Worm (Caenorhabditis elegans) whole organism, L4 larva: ENCODE results near the gene txt-10.

Experiments
- F37D6.2 ChIP-seq: sonication (generic microtip); optimal IDR thresholded peaks from 2 replicates; lab custom pipeline; 2016; ENCODE audit warnings: mild to moderate bottlenecking, missing genetic modification characterization, missing compliant biosample characterization
- F44E2.7 ChIP-seq: fragments of 200-800 bp; sonication (Bioruptor generic); IDR thresholded peaks from 2 replicates; pipeline ENCODE4 v2.1.2; 2022; ENCODE audit warnings: missing genetic modification characterization, missing compliant biosample characterization
- T20F7.1 ChIP-seq: fragments of 200-800 bp; sonication (Bioruptor generic); optimal IDR thresholded peaks from 2 replicates; lab custom pipeline; 2018; ENCODE audit warnings: mild to moderate bottlenecking, missing genetic modification characterization, missing compliant biosample characterization
- T26A8.4 ChIP-seq: fragments of 200-800 bp; sonication (Bioruptor generic); IDR thresholded peaks from 2 replicates; pipeline ENCODE4 v1.3.6; 2022; ENCODE audit warnings: missing genetic modification characterization, missing compliant biosample characterization
- Y75B8A.6 ChIP-seq: fragments of 200-800 bp; sonication (Bioruptor generic); IDR thresholded peaks from 2 replicates; pipeline ENCODE4 v1.3.6; 2022; ENCODE audit warnings: missing genetic modification reagents, missing genetic modification characterization, missing compliant biosample characterization
- ZK337.2 ChIP-seq: fragments of 200-800 bp; sonication (Bioruptor generic); IDR thresholded peaks from 2 replicates; pipeline ENCODE4 v1.3.6; 2022; ENCODE audit warnings: missing genetic modification reagents, missing genetic modification characterization, missing compliant biosample characterization
- aha-1 ChIP-seq: fragments of 150-350 bp; peaks from one replicate; lab custom pipeline; 2014; ENCODE audit warnings: missing biosample characterization, missing genetic modification characterization
- ama-1 ChIP-seq: fragments of 150-350 bp; optimal IDR thresholded peaks from 2 replicates; lab custom pipeline; 2014; ENCODE audit warnings: inconsistent platforms, mixed read lengths
- arid-1 ChIP-seq: fragments of 200-800 bp; sonication (Bioruptor generic); conservative IDR thresholded peaks from 2 replicates; pipeline ENCODE4 v1.3.6; 2022; ENCODE audit warnings: missing genetic modification reagents, missing genetic modification characterization, missing compliant biosample characterization
- ceh-28 ChIP-seq: fragments of 150-350 bp; optimal IDR thresholded peaks from 2 replicates; lab custom pipeline; 2014; ENCODE audit warnings: missing biosample characterization, missing genetic modification reagents, missing genetic modification characterization
- ctbp-1 ChIP-seq: fragments of 200-800 bp; sonication (Bioruptor generic); IDR thresholded peaks from 2 replicates; pipeline ENCODE4 v1.3.6; 2022; ENCODE audit warnings: missing genetic modification reagents, missing genetic modification characterization, missing compliant biosample characterization
- daf-19 ChIP-seq: fragments of 200-800 bp; sonication (Bioruptor generic); conservative IDR thresholded peaks from 2 replicates; pipeline ENCODE4 v1.3.6; 2022; ENCODE audit warnings: missing genetic modification characterization, missing compliant biosample characterization
- daf-8 ChIP-seq: fragments of 200-800 bp; sonication (Bioruptor generic); IDR thresholded peaks from 2 replicates; pipeline ENCODE4 v1.3.6; 2022; ENCODE audit warnings: missing genetic modification characterization, missing compliant biosample characterization
- dmd-8 ChIP-seq: fragments of 200-800 bp; sonication (Bioruptor generic); IDR thresholded peaks from 2 replicates; pipeline ENCODE4 v1.3.6; 2022; ENCODE audit warnings: missing genetic modification characterization, missing compliant biosample characterization
- dpl-1 ChIP-seq: fragments of 150-350 bp; optimal IDR thresholded peaks from 2 replicates; lab custom pipeline; 2014; ENCODE audit warnings: missing biosample characterization, missing genetic modification reagents, missing genetic modification characterization
- duxl-1 ChIP-seq: sonication (generic microtip); optimal IDR thresholded peaks from 2 replicates; lab custom pipeline; 2016; ENCODE audit warnings: mild to moderate bottlenecking, missing genetic modification characterization, moderate library complexity, missing compliant biosample characterization; ENCODE audit not compliant: poor library complexity
- egl-43 ChIP-seq: fragments of 200-800 bp; sonication (Bioruptor generic); IDR thresholded peaks from 2 replicates; pipeline ENCODE4 v1.3.6; 2022; ENCODE audit warnings: missing genetic modification reagents, missing genetic modification characterization, missing compliant biosample characterization
- hif-1 ChIP-seq, 2 experiments: sonication (generic microtip); optimal IDR thresholded peaks; 2 replicates each; lab custom pipeline; 2016 to 2017; ENCODE audit warnings: missing compliant biosample characterization in 2 of 2, missing genetic modification characterization in 2 of 2, missing genetic modification reagents in 2 of 2, missing genotype in 2 of 2, mild to moderate bottlenecking in 1 of 2
- hlh-11 ChIP-seq: fragments of 200-800 bp; sonication (Bioruptor generic); optimal IDR thresholded peaks from 2 replicates; lab custom pipeline; 2018; ENCODE audit warnings: mild to moderate bottlenecking, missing genetic modification characterization, missing compliant biosample characterization
- lim-7 ChIP-seq: fragments of 200-800 bp; sonication (Bioruptor generic); IDR thresholded peaks from 2 replicates; pipeline ENCODE4 v1.3.6; 2022; ENCODE audit warnings: missing genetic modification characterization, missing compliant biosample characterization
- lin-15B ChIP-seq: fragments of 150-350 bp; sonication (generic microtip); optimal IDR thresholded peaks from 3 replicates; lab custom pipeline; 2014; ENCODE audit warnings: missing biosample characterization, missing genetic modification characterization
- lin-38 ChIP-seq: fragments of 200-800 bp; sonication (Bioruptor generic); IDR thresholded peaks from 2 replicates; pipeline ENCODE4 v1.3.6; 2022; ENCODE audit warnings: missing genetic modification reagents, missing genetic modification characterization, missing compliant biosample characterization
- lir-3 ChIP-seq: sonication (generic microtip); optimal IDR thresholded peaks from 2 replicates; lab custom pipeline; 2016; ENCODE audit warnings: mild to moderate bottlenecking, missing genetic modification characterization, missing compliant biosample characterization
- lsy-2 ChIP-seq, 2 experiments: fragments of 150-350 bp in 1 of 2; sonication (generic microtip) in 1 of 2; optimal IDR thresholded peaks; 2 replicates each; lab custom pipeline; 2014 to 2017; ENCODE audit warnings: missing biosample characterization in 2 of 2, missing genetic modification characterization in 2 of 2
- madf-9 ChIP-seq: fragments of 200-800 bp; sonication (Bioruptor generic); conservative IDR thresholded peaks from 2 replicates; pipeline ENCODE4 v1.3.6; 2022; ENCODE audit warnings: missing genetic modification reagents, missing genetic modification characterization, missing compliant biosample characterization
- mdt-29 ChIP-seq: fragments of 200-800 bp; sonication (Bioruptor generic); IDR thresholded peaks from 2 replicates; pipeline ENCODE4 v1.3.6; 2022; ENCODE audit warnings: missing genetic modification reagents, missing genetic modification characterization, missing compliant biosample characterization
- nhr-11 ChIP-seq: fragments of 150-350 bp; optimal IDR thresholded peaks from 2 replicates; lab custom pipeline; 2014; ENCODE audit warnings: missing biosample characterization, missing genetic modification characterization
- nhr-111 ChIP-seq: fragments of 200-800 bp; sonication (Bioruptor generic); optimal IDR thresholded peaks from 2 replicates; lab custom pipeline; 2018; ENCODE audit warnings: mild to moderate bottlenecking, missing genetic modification characterization, missing compliant biosample characterization
- nhr-237 ChIP-seq: sonication (generic microtip); optimal IDR thresholded peaks from 2 replicates; lab custom pipeline; 2017; ENCODE audit warnings: missing biosample characterization, missing genetic modification characterization
- nhr-25 ChIP-seq: sonication (generic microtip); optimal IDR thresholded peaks from 2 replicates; lab custom pipeline; 2017; ENCODE audit warnings: missing genetic modification characterization, mild to moderate bottlenecking, missing compliant biosample characterization, antibody characterized with exemption, moderate library complexity, borderline replicate concordance; ENCODE audit not compliant: insufficient read depth
- nhr-28 ChIP-seq: fragments of 150-350 bp; optimal IDR thresholded peaks from 2 replicates; lab custom pipeline; 2014; ENCODE audit warnings: missing biosample characterization, missing genetic modification characterization
- php-3 ChIP-seq: fragments of 200-800 bp; sonication (Bioruptor generic); IDR thresholded peaks from 2 replicates; pipeline ENCODE4 v1.3.6; 2022; ENCODE audit warnings: missing genetic modification reagents, missing genetic modification characterization, missing compliant biosample characterization
- skn-1 ChIP-seq: fragments of 150-350 bp; optimal IDR thresholded peaks from 2 replicates; lab custom pipeline; 2014; ENCODE audit warnings: missing biosample characterization, missing genetic modification characterization
- snpc-1.2 ChIP-seq: fragments of 200-800 bp; sonication (Bioruptor generic); IDR thresholded peaks from 2 replicates; pipeline ENCODE4 v1.3.6; 2022; ENCODE audit warnings: missing genetic modification reagents, missing genetic modification characterization, missing compliant biosample characterization
- spr-3 ChIP-seq: fragments of 200-800 bp; sonication (Bioruptor generic); optimal IDR thresholded peaks from 2 replicates; lab custom pipeline; 2018; ENCODE audit warnings: mild to moderate bottlenecking, missing genetic modification characterization, missing compliant biosample characterization
- tag-97 ChIP-seq: fragments of 200-800 bp; sonication (Bioruptor generic); IDR thresholded peaks from 2 replicates; pipeline ENCODE4 v1.3.6; 2022; ENCODE audit warnings: missing genetic modification characterization, missing compliant biosample characterization
- tra-1 ChIP-seq: fragments of 200-800 bp; sonication (Bioruptor generic); IDR thresholded peaks from 2 replicates; pipeline ENCODE4 v1.3.6; 2022; ENCODE audit warnings: missing genetic modification reagents, missing genetic modification characterization, missing compliant biosample characterization
- unc-62 ChIP-seq, 3 experiments: fragments of 150-350 bp in 1 of 3; sonication (generic microtip); optimal IDR thresholded peaks in 2 of 3; peaks in 1 of 3; 1 replicate in 1 of 3; 2 replicates in 2 of 3; lab custom pipeline; 2014 to 2017; ENCODE audit warnings: missing biosample characterization in 3 of 3, missing genetic modification characterization in 3 of 3, missing genetic modification reagents in 3 of 3, missing genotype in 1 of 3
- vab-7 ChIP-seq: fragments of 200-800 bp; sonication (Bioruptor generic); IDR thresholded peaks from 2 replicates; pipeline ENCODE4 v1.3.6; 2022; ENCODE audit warnings: missing genetic modification reagents, missing genetic modification characterization, missing compliant biosample characterization
- zfp-3 ChIP-seq: fragments of 200-800 bp; sonication (Bioruptor generic); conservative IDR thresholded peaks from 2 replicates; pipeline ENCODE4 v1.3.6; 2022; ENCODE audit warnings: missing genetic modification reagents, missing genetic modification characterization, missing compliant biosample characterization
- ztf-11 ChIP-seq: fragments of 150-350 bp; optimal IDR thresholded peaks from 2 replicates; lab custom pipeline; 2014; ENCODE audit warnings: missing biosample characterization, missing genetic modification characterization
- ztf-7 ChIP-seq: fragments of 150-350 bp; optimal IDR thresholded peaks from 2 replicates; lab custom pipeline; 2014; ENCODE audit warnings: missing biosample characterization, missing genetic modification characterization

The txt-10 gene

DNA sequence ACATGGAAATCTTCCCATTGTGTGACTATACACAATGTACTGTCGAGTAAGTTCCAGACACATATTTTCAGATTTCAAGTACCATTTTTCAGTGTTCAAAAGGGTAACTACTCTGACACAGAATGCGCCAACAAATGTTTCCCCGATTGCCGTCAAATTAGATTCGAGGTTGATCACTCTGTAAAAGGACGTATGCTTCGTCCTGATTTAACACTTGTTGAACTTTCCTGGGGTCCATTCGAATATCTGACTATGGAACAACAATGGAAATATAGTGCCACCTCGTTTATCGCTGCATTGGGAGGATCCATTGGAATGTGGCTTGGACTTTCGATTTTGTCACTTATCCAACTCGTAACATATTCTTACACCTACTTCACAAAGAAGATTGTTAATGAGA lies 41.6 kb upstream of the txt-10 start:
- no peak for TF ChIP-seq skn-1
- peak; percentile 32 for TF ChIP-seq aha-1 (tag; lab: Kevin White, UChicago)
- peak in 1 of 2 experiments; percentile 91 for TF ChIP-seq unc-62 (GFP tag; optimal IDR thresholded peaks at IDR 0.05 in 1 of 2; lab: Kevin White, UChicago)
- no peak for TF ChIP-seq unc-62 (tag; optimal IDR thresholded peaks at IDR 0.05; lab: Kevin White, UChicago)
- TF ChIP-seq ama-1 (lab: Kevin White, UChicago): no peak
- no peak for TF ChIP-seq tra-1 (GFP tag; lab: Robert Waterston, UW)
- TF ChIP-seq egl-43 (GFP tag; lab: Robert Waterston, UW): no peak
- TF ChIP-seq nhr-111 (GFP tag; lab: Kevin White, UChicago): no peak

DNA sequence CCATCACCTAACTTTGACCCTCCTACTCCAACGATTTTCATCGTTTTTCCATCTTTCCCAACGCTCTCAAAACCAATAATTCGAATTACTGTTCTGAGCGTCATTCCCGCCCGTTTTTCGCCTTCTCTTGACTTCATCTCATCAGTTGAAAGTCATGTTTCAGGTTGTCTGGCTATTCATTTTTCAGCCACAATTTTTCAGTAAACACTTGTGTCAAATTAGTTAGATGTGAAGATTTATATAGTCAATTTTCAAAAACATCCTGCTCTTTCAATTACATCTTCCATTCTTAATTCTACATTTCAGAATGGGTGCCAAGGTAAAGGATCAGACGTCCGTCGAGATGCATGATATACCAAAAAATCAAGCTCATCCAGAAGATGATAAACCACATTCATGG lies 40.0 kb upstream of the txt-10 start, which contains the start of gene del-6:
TSS of gene del-6 (plus strand) at position 301 of the 400 bp plus-strand sequence.
- TF ChIP-seq nhr-11 (tag; lab: Kevin White, UChicago) (no peak), snpc-1.2 (no peak), ctbp-1 (GFP tag; lab: Robert Waterston, UW) (no peak), Y75B8A.6 (GFP tag; lab: Robert Waterston, UW) (no peak)
- TF ChIP-seq, all 104 proteins: peak for 0

DNA sequence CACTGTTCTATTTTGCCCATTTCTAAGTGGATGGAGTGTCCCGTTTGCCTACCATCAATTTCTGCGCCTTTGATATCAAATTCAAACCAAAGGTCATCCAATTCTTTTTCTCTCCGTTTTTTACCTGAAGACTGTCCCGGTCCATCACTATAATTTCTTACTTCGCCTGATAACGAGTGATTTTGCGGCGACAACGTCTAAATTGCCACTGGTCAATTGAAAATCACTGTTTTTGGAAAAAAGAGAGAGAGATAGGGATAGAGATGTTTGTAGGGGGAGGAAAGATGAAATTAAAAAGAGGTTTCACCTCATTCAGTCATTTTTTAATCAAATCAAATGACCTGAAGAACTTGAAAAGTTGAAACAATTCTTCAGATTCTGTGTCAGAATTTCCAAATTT lies 38.9 kb upstream of the txt-10 start:
- TF ChIP-seq nhr-28 (tag; lab: Kevin White, UChicago) (peak; percentile 47), mdt-29 (GFP tag; lab: Robert Waterston, UW) (no peak), lin-15B (tag; lab: Kevin White, UChicago) (no peak), snpc-1.2 (no peak), daf-19 (GFP tag; lab: Robert Waterston, UW) (no peak), unc-62 (GFP tag; optimal IDR thresholded peaks at IDR 0.05 in 1 of 2; lab: Kevin White, UChicago) (peak in 1 of 2 experiments; percentile 71), unc-62 (tag; optimal IDR thresholded peaks at IDR 0.05; lab: Kevin White, UChicago) (no peak), aha-1 (tag; lab: Kevin White, UChicago) (peak; percentile 64)

DNA sequence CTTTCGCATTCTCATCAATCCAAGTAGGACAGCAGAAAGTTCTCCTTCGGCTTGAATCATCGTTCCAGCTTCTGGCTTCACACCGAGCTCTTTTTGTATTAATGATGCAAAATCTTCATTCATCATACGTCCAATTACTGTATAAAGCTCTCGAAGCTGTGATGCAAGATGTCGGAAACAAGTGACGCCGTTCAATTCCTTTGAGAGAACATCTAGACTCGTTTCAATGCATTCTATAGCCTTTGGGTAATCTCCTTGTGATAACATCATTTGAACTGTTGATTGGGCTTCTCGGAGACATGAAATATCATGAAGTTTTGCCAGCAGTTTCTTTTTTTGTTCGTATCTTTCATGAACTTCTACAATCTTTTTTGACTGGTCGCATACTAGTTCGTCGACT lies 35.9 kb upstream of the txt-10 start:
- TF ChIP-seq vab-7 (GFP tag; lab: Robert Waterston, UW): no peak
- TF ChIP-seq hif-1 (tag; optimal IDR thresholded peaks at IDR 0.05; lab: Kevin White, UChicago): no peak
- no peak for TF ChIP-seq ZK337.2
- TF ChIP-seq unc-62 (GFP tag; optimal IDR thresholded peaks at IDR 0.05 in 1 of 2; lab: Kevin White, UChicago): peak in 1 of 2 experiments; percentile 92
- no peak for TF ChIP-seq unc-62 (tag; optimal IDR thresholded peaks at IDR 0.05; lab: Kevin White, UChicago)
- no peak for TF ChIP-seq ztf-7 (tag; lab: Kevin White, UChicago)
- no peak for TF ChIP-seq aha-1 (tag; lab: Kevin White, UChicago)
- TF ChIP-seq spr-3 (GFP tag; lab: Kevin White, UChicago): no peak

DNA sequence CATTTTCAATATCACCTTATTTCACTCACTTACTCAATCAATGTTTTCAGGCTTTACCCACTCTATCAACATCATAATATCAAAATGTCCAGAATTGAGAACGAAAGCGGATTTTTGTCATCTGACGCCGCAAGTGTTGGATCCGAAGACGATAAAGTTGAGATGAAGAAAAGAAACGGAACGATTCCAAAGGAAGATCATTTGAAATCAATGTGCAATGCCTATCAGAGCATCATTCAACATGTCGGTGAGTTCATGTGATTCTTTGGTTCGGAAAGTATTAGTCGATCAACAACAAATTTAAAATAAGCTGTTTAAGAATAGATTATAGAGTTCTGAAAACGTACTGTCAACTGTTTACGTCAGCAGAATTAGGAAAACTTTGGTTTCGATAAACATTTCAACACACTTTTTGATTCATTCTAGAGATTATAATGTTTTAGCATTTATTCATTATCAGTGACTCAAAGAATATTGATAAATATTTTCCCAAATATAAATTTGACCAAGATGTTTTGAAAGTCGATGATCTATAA lies 32.3 kb upstream of the txt-10 start, which contains the start of gene cat-4:
TSS of gene cat-4 (plus strand) at position 51 of the 536 bp plus-strand sequence.
- no peak for TF ChIP-seq lir-3 (tag; lab: Kevin White, UChicago)
- TF ChIP-seq snpc-1.2: no peak
- TF ChIP-seq lim-7 (GFP tag; lab: Robert Waterston, UW): no peak
- TF ChIP-seq egl-43 (GFP tag; lab: Robert Waterston, UW): no peak
- TF ChIP-seq nhr-111 (GFP tag; lab: Kevin White, UChicago): no peak
- no peak for TF ChIP-seq madf-9 (GFP tag; lab: Robert Waterston, UW)
- no peak for TF ChIP-seq tag-97 (GFP tag; lab: Robert Waterston, UW)
- TF ChIP-seq daf-8 (GFP tag; lab: Robert Waterston, UW): no peak
- no peak for TF ChIP-seq lin-38 (GFP tag; lab: Robert Waterston, UW)
- no peak for TF ChIP-seq ztf-11
- no peak for TF ChIP-seq dmd-8 (GFP tag; lab: Robert Waterston, UW)
- no peak for TF ChIP-seq Y75B8A.6 (GFP tag; lab: Robert Waterston, UW)
- TF ChIP-seq duxl-1 (tag; lab: Kevin White, UChicago): no peak
- no peak for TF ChIP-seq lsy-2 (tag; optimal IDR thresholded peaks at IDR 0.05; lab: Kevin White, UChicago)
- TF ChIP-seq hlh-11: peak; percentile 13
- no peak for TF ChIP-seq nhr-25 (tag; lab: Kevin White, UChicago)
- no peak for TF ChIP-seq zfp-3 (GFP tag; lab: Robert Waterston, UW)
- no peak for TF ChIP-seq arid-1 (GFP tag; lab: Robert Waterston, UW)
- no peak for TF ChIP-seq F37D6.2 (tag; lab: Kevin White, UChicago)
- no peak for TF ChIP-seq F44E2.7 (GFP tag; lab: Robert Waterston, UW)
- no peak for TF ChIP-seq T20F7.1
- TF ChIP-seq php-3: no peak
- TF ChIP-seq nhr-237 (tag; lab: Kevin White, UChicago): no peak
- no peak for TF ChIP-seq ZK337.2
- no peak for TF ChIP-seq dpl-1 (GFP tag; lab: Kevin White, UChicago)
- no peak for TF ChIP-seq ceh-28 (tag; lab: Kevin White, UChicago)
- no peak for TF ChIP-seq T26A8.4
